Fruit fly (Drosophila melanogaster) whole organism, embryonic: Measurements from ENCODE around the gene Tom40.

Source experiments
- BEAF-32 ChIP-seq: fragments of 200-800 bp; sonication (Bioruptor generic); optimal IDR thresholded peaks from 3 replicates; lab custom pipeline; 2017; ENCODE audit warnings: missing biosample characterization, missing genetic modification characterization, mild to moderate bottlenecking, moderate library complexity, missing genetic modification reagents
- CG10462 ChIP-seq: fragments of 200-800 bp; sonication (Bioruptor generic); optimal IDR thresholded peaks from 2 replicates; lab custom pipeline; 2016; ENCODE audit warnings: missing biosample characterization, missing genetic modification characterization
- CG10654 ChIP-seq: fragments of 200-800 bp; sonication (Bioruptor generic); optimal IDR thresholded peaks from 2 replicates; lab custom pipeline; 2016; ENCODE audit warnings: missing biosample characterization, missing genetic modification characterization
- CG16815 ChIP-seq: fragments of 200-800 bp; sonication (Bioruptor generic); optimal IDR thresholded peaks from 3 replicates; lab custom pipeline; 2017; ENCODE audit warnings: missing biosample characterization, mild to moderate bottlenecking, missing genetic modification characterization
- CG17385 ChIP-seq: fragments of 200-800 bp; sonication (Bioruptor generic); optimal IDR thresholded peaks from 3 replicates; lab custom pipeline; 2018; ENCODE audit warnings: missing biosample characterization, mild to moderate bottlenecking, missing genetic modification characterization
- CG2120 ChIP-seq: fragments of 200-800 bp; sonication (Bioruptor generic); optimal IDR thresholded peaks from 3 replicates; lab custom pipeline; 2016; ENCODE audit warnings: missing biosample characterization, missing genetic modification characterization
- CG3281 ChIP-seq: fragments of 200-800 bp; sonication (Bioruptor generic); optimal IDR thresholded peaks from 3 replicates; lab custom pipeline; 2017; ENCODE audit warnings: missing biosample characterization, mild to moderate bottlenecking, missing genetic modification characterization
- CG3407 ChIP-seq: fragments of 200-800 bp; sonication (Bioruptor generic); optimal IDR thresholded peaks from 2 replicates; lab custom pipeline; 2018; ENCODE audit warnings: missing biosample characterization, mild to moderate bottlenecking, missing genetic modification characterization
- CG4424 ChIP-seq: fragments of 200-800 bp; sonication (Bioruptor generic); optimal IDR thresholded peaks from 3 replicates; lab custom pipeline; 2016; ENCODE audit warnings: missing biosample characterization, missing genetic modification characterization
- CG5245 ChIP-seq: fragments of 200-800 bp; sonication (Bioruptor generic); optimal IDR thresholded peaks from 3 replicates; lab custom pipeline; 2016; ENCODE audit warnings: missing biosample characterization, missing genetic modification characterization
- CG6175 ChIP-seq: fragments of 200-800 bp; sonication (Bioruptor generic); IDR thresholded peaks from 3 replicates; pipeline ENCODE4 v1.3.6; 2022; ENCODE audit warnings: missing biosample characterization, missing genetic modification characterization
- CG6654 ChIP-seq: fragments of 200-800 bp; sonication (Bioruptor generic); optimal IDR thresholded peaks from 2 replicates; lab custom pipeline; 2017; ENCODE audit warnings: missing biosample characterization, mild to moderate bottlenecking, missing genetic modification characterization
- CG9797 ChIP-seq: fragments of 200-800 bp; sonication (Bioruptor generic); optimal IDR thresholded peaks from 3 replicates; lab custom pipeline; 2018; ENCODE audit warnings: missing biosample characterization, mild to moderate bottlenecking, missing genetic modification characterization
- CG9932 ChIP-seq: fragments of 200-800 bp; sonication (Bioruptor generic); IDR thresholded peaks from 2 replicates; pipeline ENCODE4 v1.3.6; 2022; ENCODE audit warnings: missing biosample characterization, missing genetic modification characterization
- Deaf1 ChIP-seq: fragments of 200-800 bp; optimal IDR thresholded peaks from 3 replicates; lab custom pipeline; 2019; ENCODE audit warnings: missing biosample characterization, mild to moderate bottlenecking, missing genetic modification characterization, moderate library complexity
- Dfd ChIP-seq, 2 experiments: fragments of >200 bp; optimal IDR thresholded peaks; 2 replicates each; lab custom pipeline; 2017; ENCODE audit warnings: missing biosample characterization in 2 of 2, missing genetic modification characterization in 2 of 2
- Dll ChIP-seq: fragments of 200-800 bp; sonication (Bioruptor generic); IDR thresholded peaks from 4 replicates; pipeline ENCODE4 v1.3.6; 2022; ENCODE audit warnings: missing biosample characterization, missing genetic modification characterization; ENCODE audit not compliant: partially characterized antibody
- HHEX ChIP-seq: fragments of 200-800 bp; sonication (Bioruptor generic); optimal IDR thresholded peaks from 3 replicates; lab custom pipeline; 2017; ENCODE audit warnings: missing biosample characterization, mild to moderate bottlenecking, missing genetic modification characterization, missing genetic modification reagents
- Hmx ChIP-seq: fragments of 200-800 bp; sonication (Bioruptor generic); optimal IDR thresholded peaks from 2 replicates; lab custom pipeline; 2016; ENCODE audit warnings: missing biosample characterization, missing genetic modification characterization
- Lpt ChIP-seq: fragments of >200 bp; optimal IDR thresholded peaks from 2 replicates; lab custom pipeline; 2018; ENCODE audit warnings: missing biosample characterization, missing genetic modification characterization
- Ravus ChIP-seq: fragments of 200-800 bp; sonication (Bioruptor generic); IDR thresholded peaks from 2 replicates; pipeline ENCODE4 v1.3.6; 2022; ENCODE audit warnings: missing biosample characterization, missing genetic modification characterization
- Side ChIP-seq: fragments of 200-800 bp; sonication (Bioruptor generic); optimal IDR thresholded peaks from 2 replicates; lab custom pipeline; 2016; ENCODE audit warnings: missing biosample characterization, missing genetic modification characterization
- Usf ChIP-seq: fragments of 200-800 bp; sonication (Bioruptor generic); optimal IDR thresholded peaks from 2 replicates; lab custom pipeline; 2017; ENCODE audit warnings: missing genotype, missing biosample characterization, missing genetic modification characterization
- YL-1 ChIP-seq: fragments of 200-800 bp; sonication (Bioruptor generic); optimal IDR thresholded peaks from 3 replicates; lab custom pipeline; 2017; ENCODE audit warnings: missing biosample characterization, mild to moderate bottlenecking, missing genetic modification characterization
- bowl ChIP-seq: fragments of 200-800 bp; sonication (Bioruptor generic); IDR thresholded peaks from 2 replicates; pipeline ENCODE4 v1.3.6; 2022; ENCODE audit warnings: missing biosample characterization, missing genetic modification characterization
- br ChIP-seq: fragments of >200 bp; optimal IDR thresholded peaks from 2 replicates; lab custom pipeline; 2017
- cas ChIP-seq: fragments of 200-800 bp; sonication (Bioruptor generic); IDR thresholded peaks from 2 replicates; pipeline ENCODE4 v1.3.6; 2022; ENCODE audit warnings: missing biosample characterization, missing genetic modification characterization
- chif ChIP-seq, 2 experiments: fragments of 200-800 bp; sonication (Bioruptor generic); optimal IDR thresholded peaks; 3 replicates each; lab custom pipeline; 2016; ENCODE audit warnings: missing biosample characterization in 2 of 2, missing genetic modification characterization in 2 of 2
- croc ChIP-seq: fragments of 200-800 bp; sonication (Bioruptor generic); conservative IDR thresholded peaks from 3 replicates; pipeline ENCODE4 v1.3.6; 2022; ENCODE audit warnings: missing biosample characterization, missing genetic modification characterization
- crp ChIP-seq, 2 experiments: fragments of 200-800 bp; sonication (Bioruptor generic); optimal IDR thresholded peaks; 2 replicates in 1 of 2; 3 replicates in 1 of 2; lab custom pipeline; 2017; ENCODE audit warnings: missing biosample characterization in 2 of 2, missing genetic modification characterization in 2 of 2, mild to moderate bottlenecking in 1 of 2, moderate library complexity in 1 of 2
- cwo ChIP-seq: fragments of 200-800 bp; sonication (Bioruptor generic); optimal IDR thresholded peaks from 3 replicates; lab custom pipeline; 2017; ENCODE audit warnings: missing biosample characterization, missing genetic modification characterization, mild to moderate bottlenecking, moderate library complexity, missing genetic modification reagents
- da ChIP-seq: fragments of 200-800 bp; sonication (Bioruptor generic); optimal IDR thresholded peaks from 2 replicates; lab custom pipeline; 2016; ENCODE audit warnings: missing biosample characterization, missing genetic modification characterization
- dmrt99B ChIP-seq: fragments of 200-800 bp; sonication (Bioruptor generic); optimal IDR thresholded peaks from 2 replicates; lab custom pipeline; 2018; ENCODE audit warnings: missing biosample characterization, mild to moderate bottlenecking, missing genetic modification characterization, moderate library complexity
- eyg ChIP-seq: fragments of 200-800 bp; sonication (Bioruptor generic); optimal IDR thresholded peaks from 3 replicates; lab custom pipeline; 2016; ENCODE audit warnings: missing biosample characterization, missing genetic modification characterization
- fd102C ChIP-seq: fragments of 200-800 bp; sonication (Bioruptor generic); optimal IDR thresholded peaks from 2 replicates; lab custom pipeline; 2018; ENCODE audit warnings: missing biosample characterization, mild to moderate bottlenecking, missing genetic modification characterization, moderate library complexity
- fd3F ChIP-seq: fragments of 200-800 bp; sonication (Bioruptor generic); optimal IDR thresholded peaks from 2 replicates; lab custom pipeline; 2018; ENCODE audit warnings: missing biosample characterization, mild to moderate bottlenecking, missing genetic modification characterization, moderate library complexity
- fru ChIP-seq: fragments of >200 bp; optimal IDR thresholded peaks from 2 replicates; lab custom pipeline; 2017
- gt ChIP-seq: fragments of 200-800 bp; sonication (Bioruptor generic); IDR thresholded peaks from 2 replicates; pipeline ENCODE4 v1.3.6; 2022; ENCODE audit warnings: missing biosample characterization, missing genetic modification characterization
- h ChIP-seq: fragments of >200 bp; optimal IDR thresholded peaks from 2 replicates; lab custom pipeline; 2017
- kni ChIP-seq: fragments of 200-800 bp; sonication (Bioruptor generic); optimal IDR thresholded peaks from 3 replicates; lab custom pipeline; 2017; ENCODE audit warnings: mild to moderate bottlenecking, missing biosample characterization, missing genetic modification reagents, missing genetic modification characterization
- lab ChIP-seq: fragments of 200-800 bp; sonication (Bioruptor generic); optimal IDR thresholded peaks from 3 replicates; lab custom pipeline; 2017; ENCODE audit warnings: missing biosample characterization, missing genetic modification characterization, mild to moderate bottlenecking, moderate library complexity, missing genetic modification reagents
- nerfin-1 ChIP-seq: fragments of 200-800 bp; sonication (Bioruptor generic); optimal IDR thresholded peaks from 3 replicates; lab custom pipeline; 2019; ENCODE audit warnings: missing biosample characterization, mild to moderate bottlenecking, missing genetic modification characterization, moderate library complexity
- odd ChIP-seq: fragments of 200-800 bp; sonication (Bioruptor generic); optimal IDR thresholded peaks from 2 replicates; lab custom pipeline; 2017; ENCODE audit warnings: missing biosample characterization, mild to moderate bottlenecking, missing genetic modification characterization
- pita ChIP-seq: fragments of 200-800 bp; sonication (Bioruptor generic); optimal IDR thresholded peaks from 2 replicates; lab custom pipeline; 2017; ENCODE audit warnings: missing biosample characterization, mild to moderate bottlenecking, missing genetic modification characterization
- seq ChIP-seq: fragments of 200-800 bp; sonication (Bioruptor generic); IDR thresholded peaks from 2 replicates; pipeline ENCODE4 v1.3.6; 2022; ENCODE audit warnings: missing biosample characterization, missing genetic modification characterization
- shn ChIP-seq: fragments of 200-800 bp; sonication (Bioruptor generic); optimal IDR thresholded peaks from 3 replicates; lab custom pipeline; 2016; ENCODE audit warnings: missing biosample characterization, missing genetic modification characterization
- tll ChIP-seq, 2 experiments: fragments of 200-800 bp in 1 of 2; fragments of >200 bp in 1 of 2; sonication (Bioruptor generic) in 1 of 2; optimal IDR thresholded peaks; 2 replicates each; lab custom pipeline; 2017 to 2019; ENCODE audit warnings: missing biosample characterization in 2 of 2, missing genetic modification characterization in 2 of 2, mild to moderate bottlenecking in 1 of 2, moderate library complexity in 1 of 2
- yki ChIP-seq: fragments of >200 bp; optimal IDR thresholded peaks from 3 replicates; lab custom pipeline; 2018
- zfh2 ChIP-seq: fragments of 200-800 bp; sonication (Bioruptor generic); optimal IDR thresholded peaks from 2 replicates; lab custom pipeline; 2016; ENCODE audit warnings: missing biosample characterization, missing genetic modification characterization

Tom40 gene

DNA sequence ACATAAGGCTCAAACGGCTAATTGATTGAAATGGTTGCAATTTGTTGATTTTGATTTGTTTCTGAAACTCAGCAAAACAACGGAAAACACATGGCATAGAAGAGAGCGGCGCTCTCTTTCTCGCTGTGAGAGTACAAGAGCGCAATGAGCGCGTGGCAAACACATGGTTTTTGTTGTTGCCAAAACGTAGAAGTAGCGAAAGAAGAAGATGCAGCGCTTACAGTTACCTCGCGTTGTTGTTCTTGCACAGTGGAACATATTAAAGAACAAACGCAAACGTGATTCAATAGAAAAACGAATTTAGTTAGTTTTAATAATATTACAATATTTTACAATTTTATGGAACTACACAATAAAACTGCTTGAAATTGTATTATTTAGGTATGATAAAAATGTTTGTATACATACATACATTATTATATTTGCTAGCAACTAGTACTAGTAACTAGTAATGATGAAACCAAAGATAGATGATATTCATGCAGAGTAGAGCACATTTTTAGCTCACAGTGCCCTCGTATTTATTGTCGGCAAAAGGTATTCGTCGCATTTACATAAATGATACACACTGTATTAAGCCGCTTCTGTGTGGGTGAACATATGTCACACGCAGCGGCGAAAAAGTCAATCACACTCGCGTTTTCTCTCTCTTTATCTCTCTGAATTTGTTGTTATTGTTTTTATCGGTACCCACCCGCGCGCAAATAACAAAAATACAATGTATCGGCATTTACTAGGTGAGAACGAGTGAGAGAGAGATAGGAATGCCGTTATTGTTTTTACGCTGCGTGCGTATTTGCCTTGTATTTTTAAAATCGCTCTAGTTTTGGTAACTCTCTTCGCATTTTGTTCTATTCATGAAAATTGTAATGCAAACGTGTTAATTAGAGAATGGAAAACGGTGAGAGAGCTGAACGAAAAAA, 31.3 kb upstream of the Tom40 start (continued):
- TF ChIP-seq BEAF-32 (peak; percentile 10), CG10462 (GFP tag; lab: Kevin White, UChicago) (peak; percentile 89), HHEX (GFP tag; lab: Kevin White, UChicago) (peak; percentile 96), CG4424 (GFP tag; lab: Kevin White, UChicago) (peak; percentile 93), CG9932 (peak; percentile 90), dmrt99B (tag; lab: Kevin White, UChicago) (peak; percentile 97), Hmx (GFP tag; lab: Kevin White, UChicago) (peak; percentile 85), CG2120 (peak; percentile 94), cwo (GFP tag; lab: Kevin White, UChicago) (peak; percentile 94), Lpt (GFP tag; lab: Kevin White, UChicago) (no peak), CG3407 (GFP tag; lab: Kevin White, UChicago) (peak; percentile 85), br (no peak), Dfd (GFP tag; optimal IDR thresholded peaks at IDR 0.05; lab: Kevin White, UChicago) (no peak), fd3F (GFP tag; lab: Kevin White, UChicago) (peak; percentile 91), CG5245 (GFP tag; lab: Kevin White, UChicago) (peak; percentile 84), Ravus (GFP tag; lab: Robert Waterston, UW) (peak; percentile 61), cas (GFP tag; lab: Robert Waterston, UW) (0 out of 2 replicates have a peak, but pooled peaks have one; percentile 61), h (lab: Kevin White, UChicago) (no peak), eyg (GFP tag; lab: Kevin White, UChicago) (peak; percentile 22), CG17385 (peak; percentile 93), fru (lab: Kevin White, UChicago) (no peak), tll (GFP tag; optimal IDR thresholded peaks at IDR 0.05; lab: Kevin White, UChicago) (peak in 1 of 2 experiments; percentile 68), Usf (peak; percentile 92), Deaf1 (tag; lab: Kevin White, UChicago) (peak; percentile 83), lab (GFP tag; lab: Kevin White, UChicago) (peak; percentile 96), odd (GFP tag; lab: Kevin White, UChicago) (peak; percentile 94), CG3281 (GFP tag; lab: Kevin White, UChicago) (peak; percentile 96), chif (GFP tag; optimal IDR thresholded peaks at IDR 0.05; lab: Kevin White, UChicago) (peak; percentile 74 to 84), bowl (GFP tag; lab: Robert Waterston, UW) (peak; percentile 65; the same call in 1 of the 2 replicates), CG9797 (GFP tag; lab: Kevin White, UChicago) (peak; percentile 24), Side (GFP tag; lab: Kevin White, UChicago) (peak; percentile 65), da (peak; percentile 36), CG6654 (peak; percentile 87), yki (lab: Kevin White, UChicago) (peak; percentile 78), gt (GFP tag; lab: Robert Waterston, UW) (peak; percentile 36; the same call in 1 of the 2 replicates), seq (GFP tag; lab: Robert Waterston, UW) (peak; percentile 85), Dll (GFP tag; lab: Robert Waterston, UW) (no peak), fd102C (peak; percentile 20), CG6175 (GFP tag; lab: Robert Waterston, UW) (peak; percentile 61; the same call in 1 of the 3 replicates), nerfin-1 (tag; lab: Kevin White, UChicago) (peak; percentile 93), shn (GFP tag; lab: Kevin White, UChicago) (peak; percentile 75), crp (GFP tag; optimal IDR thresholded peaks at IDR 0.05; lab: Kevin White, UChicago) (peak; percentile 3 to 58), croc (GFP tag; lab: Robert Waterston, UW) (peak; percentile 82), CG16815 (peak; percentile 92), kni (GFP tag; lab: Kevin White, UChicago) (peak; percentile 55), pita (no peak), YL-1 (peak; percentile 55), zfh2 (peak; percentile 84), CG10654 (peak; percentile 87)
